Worm (Caenorhabditis elegans) whole organism, L2 larva: ENCODE measurements around the gene C18D11.7.

Source experiments
- C34F6.9 ChIP-seq: fragments of 150-350 bp; optimal IDR thresholded peaks from 2 replicates; lab custom pipeline; 2014; ENCODE audit warnings: missing biosample characterization, missing genetic modification characterization
- F13H6.1 ChIP-seq: sonication (generic microtip); optimal IDR thresholded peaks from 2 replicates; lab custom pipeline; 2016; ENCODE audit warnings: missing genetic modification characterization, missing compliant biosample characterization
- Y55F3AM.14 ChIP-seq: fragments of 200-800 bp; sonication (Bioruptor generic); optimal IDR thresholded peaks from 2 replicates; lab custom pipeline; 2018; ENCODE audit warnings: mild to moderate bottlenecking, missing genetic modification characterization, missing compliant biosample characterization
- ZK546.5 ChIP-seq: sonication (generic microtip); optimal IDR thresholded peaks from 2 replicates; lab custom pipeline; 2017; ENCODE audit warnings: missing biosample characterization, missing genetic modification characterization
- alr-1 ChIP-seq: fragments of 150-350 bp; optimal IDR thresholded peaks from 2 replicates; lab custom pipeline; 2014; ENCODE audit warnings: missing biosample characterization, missing genetic modification characterization
- aly-2 ChIP-seq: fragments of 150-350 bp; optimal IDR thresholded peaks from 2 replicates; lab custom pipeline; 2014; ENCODE audit warnings: missing biosample characterization, missing genetic modification characterization
- ama-1 ChIP-seq: fragments of 150-350 bp; optimal IDR thresholded peaks from 2 replicates; lab custom pipeline; 2018; ENCODE audit warnings: inconsistent platforms
- blmp-1 ChIP-seq: sonication (generic microtip); optimal IDR thresholded peaks from 2 replicates; lab custom pipeline; 2017; ENCODE audit warnings: missing genetic modification characterization, mild to moderate bottlenecking, missing compliant biosample characterization, antibody characterized with exemption, moderate library complexity; ENCODE audit not compliant: insufficient read depth
- ceh-16 ChIP-seq: fragments of 150-350 bp; optimal IDR thresholded peaks from 2 replicates; lab custom pipeline; 2014; ENCODE audit warnings: missing biosample characterization, missing genetic modification characterization
- crh-2 ChIP-seq: sonication (generic microtip); optimal IDR thresholded peaks from 2 replicates; lab custom pipeline; 2017; ENCODE audit warnings: missing biosample characterization, missing genetic modification characterization
- egl-27 ChIP-seq: sonication (generic microtip); optimal IDR thresholded peaks from 3 replicates; lab custom pipeline; 2017; ENCODE audit warnings: missing biosample characterization, missing genetic modification reagents, missing genetic modification characterization
- elt-1 ChIP-seq: fragments of 150-350 bp; optimal IDR thresholded peaks from 2 replicates; lab custom pipeline; 2014; ENCODE audit warnings: missing biosample characterization, missing genetic modification characterization
- elt-3 ChIP-seq: sonication (generic microtip); optimal IDR thresholded peaks from 2 replicates; lab custom pipeline; 2017; ENCODE audit warnings: missing biosample characterization, missing genetic modification characterization
- gmeb-1 ChIP-seq: fragments of 150-350 bp; optimal IDR thresholded peaks from 2 replicates; lab custom pipeline; 2014; ENCODE audit warnings: missing biosample characterization, missing genetic modification characterization
- lin-11 ChIP-seq: fragments of 150-350 bp; sonication (generic microtip); optimal IDR thresholded peaks from 2 replicates; lab custom pipeline; 2014; ENCODE audit warnings: missing biosample characterization, missing genetic modification characterization, inconsistent platforms, mixed read lengths
- lin-13 ChIP-seq: fragments of 150-350 bp; optimal IDR thresholded peaks from 2 replicates; lab custom pipeline; 2014; ENCODE audit warnings: missing biosample characterization, missing genetic modification reagents, missing genetic modification characterization
- lsy-2 ChIP-seq, 2 experiments: fragments of 150-350 bp in 1 of 2; sonication (generic microtip) in 1 of 2; optimal IDR thresholded peaks; 2 replicates each; lab custom pipeline; 2014 to 2017; ENCODE audit warnings: missing biosample characterization in 2 of 2, missing genetic modification characterization in 2 of 2
- mab-5 ChIP-seq: fragments of 150-350 bp; optimal IDR thresholded peaks from 2 replicates; lab custom pipeline; 2014; ENCODE audit warnings: missing biosample characterization, missing genetic modification characterization
- mbf-1 ChIP-seq: sonication (generic microtip); optimal IDR thresholded peaks from 2 replicates; lab custom pipeline; 2017; ENCODE audit warnings: missing biosample characterization, missing genetic modification characterization
- nhr-129 ChIP-seq: fragments of 150-350 bp; optimal IDR thresholded peaks from 2 replicates; lab custom pipeline; 2014; ENCODE audit warnings: missing biosample characterization, missing genetic modification characterization
- nhr-21 ChIP-seq: fragments of 150-350 bp; optimal IDR thresholded peaks from 2 replicates; lab custom pipeline; 2014; ENCODE audit warnings: missing biosample characterization, missing genetic modification characterization
- nhr-237 ChIP-seq: fragments of 150-350 bp; optimal IDR thresholded peaks from 2 replicates; lab custom pipeline; 2014; ENCODE audit warnings: missing biosample characterization, missing genetic modification characterization
- peb-1 ChIP-seq: fragments of 150-350 bp; optimal IDR thresholded peaks from 2 replicates; lab custom pipeline; 2014; ENCODE audit warnings: missing biosample characterization, missing genetic modification characterization
- sem-4 ChIP-seq: fragments of 150-350 bp; optimal IDR thresholded peaks from 2 replicates; lab custom pipeline; 2014; ENCODE audit warnings: missing biosample characterization, missing genetic modification reagents, missing genetic modification characterization
- skn-1 ChIP-seq: sonication (generic microtip); optimal IDR thresholded peaks from 2 replicates; lab custom pipeline; 2017; ENCODE audit warnings: missing biosample characterization, missing genetic modification characterization
- sma-3 ChIP-seq: sonication (generic microtip); optimal IDR thresholded peaks from 2 replicates; lab custom pipeline; 2016; ENCODE audit warnings: missing genetic modification reagents, missing genetic modification characterization, missing compliant biosample characterization
- sma-9 ChIP-seq, 2 experiments: fragments of 150-350 bp in 1 of 2; sonication (generic microtip) in 1 of 2; optimal IDR thresholded peaks; 2 replicates each; lab custom pipeline; 2014 to 2016; ENCODE audit warnings: missing genetic modification characterization in 2 of 2, mild to moderate bottlenecking in 1 of 2, missing biosample characterization in 1 of 2, missing compliant biosample characterization in 1 of 2, missing genetic modification reagents in 1 of 2, moderate library complexity in 1 of 2
- unc-55 ChIP-seq: fragments of 150-350 bp; sonication (generic microtip); optimal IDR thresholded peaks from 3 replicates; lab custom pipeline; 2014; ENCODE audit warnings: missing biosample characterization, missing genetic modification reagents, missing genetic modification characterization
- zag-1 ChIP-seq: fragments of 150-350 bp; optimal IDR thresholded peaks from 2 replicates; lab custom pipeline; 2014; ENCODE audit warnings: missing biosample characterization, missing genetic modification characterization
- ztf-1 ChIP-seq: fragments of 200-800 bp; sonication (Bioruptor generic); conservative IDR thresholded peaks from 2 replicates; pipeline ENCODE4 v1.3.6; 2022; ENCODE audit warnings: missing genetic modification characterization, missing compliant biosample characterization

C18D11.7 gene

ce11 chrIII:11847658-11848202, 41.1 kb upstream of the C18D11.7 start, which contains the start of gene mif-1 (continued):
- TF ChIP-seq gmeb-1 (tag; lab: Kevin White, UChicago) (peak; percentile 36), mab-5 (tag; lab: Kevin White, UChicago) (no peak), sem-4 (tag; lab: Kevin White, UChicago) (no peak), C34F6.9 (tag; lab: Kevin White, UChicago) (peak; percentile 54), egl-27 (no peak), crh-2 (tag; lab: Kevin White, UChicago) (no peak), Y55F3AM.14 (GFP tag; lab: Kevin White, UChicago) (no peak), sma-3 (GFP tag; lab: Kevin White, UChicago) (no peak), elt-1 (tag; lab: Kevin White, UChicago) (no peak), aly-2 (tag; lab: Kevin White, UChicago) (no peak), zag-1 (tag; lab: Kevin White, UChicago) (no peak), elt-3 (no peak), ama-1 (no peak), sma-9 (GFP tag; optimal IDR thresholded peaks at IDR 0.05; lab: Kevin White, UChicago) (no peak), sma-9 (tag; optimal IDR thresholded peaks at IDR 0.05; lab: Kevin White, UChicago) (no peak), ZK546.5 (tag; lab: Kevin White, UChicago) (no peak), lin-13 (peak; percentile 32), peb-1 (tag; lab: Kevin White, UChicago) (no peak), nhr-21 (no peak)

ce11 chrIII:11847014-11847413, 40.4 kb upstream of the C18D11.7 start:
- TF ChIP-seq ztf-1 (GFP tag; lab: Robert Waterston, UW) (no peak), crh-2 (tag; lab: Kevin White, UChicago) (no peak), mab-5 (tag; lab: Kevin White, UChicago) (no peak), egl-27 (no peak), nhr-129 (tag; lab: Kevin White, UChicago) (no peak), zag-1 (tag; lab: Kevin White, UChicago) (no peak), ceh-16 (no peak), F13H6.1 (tag; lab: Kevin White, UChicago) (no peak), sma-9 (GFP tag; optimal IDR thresholded peaks at IDR 0.05; lab: Kevin White, UChicago) (no peak), sma-9 (tag; optimal IDR thresholded peaks at IDR 0.05; lab: Kevin White, UChicago) (no peak), aly-2 (tag; lab: Kevin White, UChicago) (no peak), C34F6.9 (tag; lab: Kevin White, UChicago) (no peak), sem-4 (tag; lab: Kevin White, UChicago) (no peak), alr-1 (tag; lab: Kevin White, UChicago) (no peak), unc-55 (GFP tag; lab: Kevin White, UChicago) (no peak), elt-3 (no peak)

- TF ChIP-seq crh-2 (tag; lab: Kevin White, UChicago): no peak
Observed at ce11 chrIII:11846365-11846764, 39.8 kb upstream of the C18D11.7 start, which contains the start of gene ntl-3. Gene ntl-3, minus strand, starts transcription at chrIII:11846465.

ce11 chrIII:11843007-11843406, 36.4 kb upstream of the C18D11.7 start:
- TF ChIP-seq sem-4 (tag; lab: Kevin White, UChicago): no peak
- no peak for TF ChIP-seq lin-13
- TF ChIP-seq egl-27: no peak
- TF ChIP-seq nhr-237 (tag; lab: Kevin White, UChicago): no peak
- TF ChIP-seq nhr-129 (tag; lab: Kevin White, UChicago): no peak
- no peak for TF ChIP-seq elt-1 (tag; lab: Kevin White, UChicago)
- TF ChIP-seq blmp-1 (tag; lab: Kevin White, UChicago): no peak
- TF ChIP-seq C34F6.9 (tag; lab: Kevin White, UChicago): no peak
- TF ChIP-seq aly-2 (tag; lab: Kevin White, UChicago): no peak

ce11 chrIII:11841728-11842127, 35.1 kb upstream of the C18D11.7 start:
- no peak for TF ChIP-seq ama-1
- TF ChIP-seq sma-3 (GFP tag; lab: Kevin White, UChicago): no peak

ce11 chrIII:11836734-11837133, 30.1 kb upstream of the C18D11.7 start:
- TF ChIP-seq skn-1 (tag; lab: Kevin White, UChicago) (peak; percentile 61), mab-5 (tag; lab: Kevin White, UChicago) (no peak), unc-55 (GFP tag; lab: Kevin White, UChicago) (peak; percentile 27)

ce11 chrIII:11836054-11836453, 29.5 kb upstream of the C18D11.7 start:
- TF ChIP-seq mbf-1 (tag; lab: Kevin White, UChicago) (no peak), nhr-129 (tag; lab: Kevin White, UChicago) (peak; percentile 30), nhr-237 (tag; lab: Kevin White, UChicago) (no peak), C34F6.9 (tag; lab: Kevin White, UChicago) (peak; percentile 36), lin-11 (tag; lab: Kevin White, UChicago) (peak; percentile 12), crh-2 (tag; lab: Kevin White, UChicago) (peak; percentile 9), Y55F3AM.14 (GFP tag; lab: Kevin White, UChicago) (peak; percentile 13), lsy-2 (tag; optimal IDR thresholded peaks at IDR 0.05; lab: Kevin White, UChicago) (peak in 1 of 2 experiments; percentile 27), nhr-21 (no peak)
- TF ChIP-seq, all 48 proteins: peak for 6
